Fruit fly (Drosophila melanogaster) whole organism: ENCODE data around the gene AdoR.

Experiments
- CG8478 ChIP-seq: fragments of >200 bp; optimal IDR thresholded peaks from 2 replicates; lab custom pipeline; 2018; ENCODE audit warnings: inconsistent platforms
- Dll ChIP-seq: fragments of >200 bp; optimal IDR thresholded peaks from 2 replicates; lab custom pipeline; 2017
- EcR ChIP-seq, 2 experiments: fragments of >200 bp; optimal IDR thresholded peaks; 2 replicates each; lab custom pipeline; 2017; ENCODE audit warnings: missing biosample characterization in 2 of 2, missing genetic modification characterization in 2 of 2, missing genetic modification reagents in 2 of 2
- pan ChIP-seq: fragments of >200 bp; optimal IDR thresholded peaks from 2 replicates; lab custom pipeline; 2017
- psq ChIP-seq: fragments of >200 bp; optimal IDR thresholded peaks from 2 replicates; lab custom pipeline; 2017
- usp ChIP-seq: fragments of >200 bp; optimal IDR thresholded peaks from 2 replicates; lab custom pipeline; 2017; ENCODE audit warnings: missing biosample characterization, missing genetic modification characterization, mixed read lengths

The AdoR gene

DNA sequence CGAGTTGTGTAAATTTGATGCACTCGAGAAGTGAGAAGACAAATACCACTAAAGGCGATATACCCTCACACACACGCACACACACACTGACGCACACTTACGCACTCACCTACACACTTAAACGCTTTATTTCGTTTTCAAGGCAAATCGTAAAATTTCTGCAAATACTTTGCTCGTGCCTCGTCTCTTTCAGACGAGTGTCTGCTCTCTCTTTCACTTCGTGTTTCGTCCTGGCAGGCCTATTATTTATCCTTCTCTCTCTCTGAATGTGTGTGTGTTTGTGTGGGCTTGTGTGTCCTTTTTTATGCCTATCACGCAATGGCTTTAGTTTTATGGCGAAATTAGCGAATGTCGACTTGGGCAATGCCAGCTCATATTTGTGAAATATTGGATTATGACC, 51.2 kb downstream of the AdoR start:
- TF ChIP-seq Dll (lab: Kevin White, UChicago) (no peak), CG8478 (lab: Kevin White, UChicago) (no peak), psq (no peak), EcR (GFP tag; optimal IDR thresholded peaks at IDR 0.05; lab: Kevin White, UChicago) (no peak), pan (lab: Kevin White, UChicago) (no peak), usp (GFP tag; lab: Kevin White, UChicago) (no peak)

DNA sequence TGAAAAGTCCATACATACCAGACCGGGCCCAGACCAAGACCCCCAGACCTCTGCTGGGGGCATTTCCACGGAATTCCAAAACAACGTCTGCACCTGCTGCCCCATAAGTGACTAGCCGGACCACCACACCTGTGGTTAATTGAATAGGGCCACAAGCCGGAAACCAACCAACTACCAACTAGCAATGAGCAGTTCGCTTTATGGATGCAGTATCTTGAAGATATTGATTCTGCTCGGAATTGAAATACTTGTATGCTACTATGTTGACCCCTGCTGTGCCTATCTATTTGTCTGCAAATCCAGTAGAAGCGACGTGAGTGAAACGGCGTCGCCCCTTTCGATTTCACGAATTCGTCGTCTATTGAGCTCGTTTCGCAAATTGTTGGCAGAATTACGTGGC, 53.6 kb downstream of the AdoR start:
- TF ChIP-seq psq (no peak), EcR (GFP tag; optimal IDR thresholded peaks at IDR 0.05; lab: Kevin White, UChicago) (peak in 1 of 2 experiments; percentile 36)

DNA sequence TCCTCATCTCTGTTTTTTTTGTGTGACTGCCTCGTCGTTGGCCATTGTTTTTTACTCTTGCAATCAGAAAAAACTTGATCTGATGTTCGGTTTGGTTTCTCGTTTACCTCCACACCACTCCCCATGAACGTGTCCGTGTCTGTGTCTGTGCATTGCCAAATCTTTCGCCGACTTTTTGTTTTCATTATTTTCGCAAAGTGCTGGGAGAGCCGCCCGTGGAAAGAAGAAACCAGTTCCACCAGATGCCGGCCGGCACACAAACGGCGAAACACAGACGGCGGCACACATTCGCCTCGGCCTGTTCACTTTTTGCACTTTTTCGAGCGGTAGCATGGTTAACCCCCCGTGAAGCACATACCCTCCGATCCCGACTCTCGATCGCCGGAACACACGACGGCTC, 54.0 kb downstream of the AdoR start:
- TF ChIP-seq usp (GFP tag; lab: Kevin White, UChicago) (no peak), pan (lab: Kevin White, UChicago) (no peak), CG8478 (lab: Kevin White, UChicago) (no peak), EcR (GFP tag; optimal IDR thresholded peaks at IDR 0.05; lab: Kevin White, UChicago) (no peak), Dll (lab: Kevin White, UChicago) (no peak), psq (no peak)

DNA sequence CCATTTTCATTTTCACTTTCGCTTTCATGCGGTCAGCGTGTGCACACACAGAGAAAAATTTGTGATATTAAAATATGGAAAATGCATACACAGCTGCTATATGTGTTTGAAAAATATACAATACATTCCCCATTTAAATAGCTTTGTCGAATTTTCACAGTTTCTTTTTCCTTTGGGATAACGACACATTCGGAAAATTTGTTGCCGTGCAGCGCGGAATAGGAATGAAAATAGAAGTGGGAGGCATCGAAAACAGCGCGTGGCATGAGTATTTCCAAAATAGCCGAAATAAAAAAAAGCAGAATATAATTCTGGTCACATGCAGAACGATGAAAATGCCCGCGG, 56.7 kb downstream of the AdoR start:
- TF ChIP-seq EcR (GFP tag; optimal IDR thresholded peaks at IDR 0.05; lab: Kevin White, UChicago): no peak
- no peak for TF ChIP-seq pan (lab: Kevin White, UChicago)
- TF ChIP-seq Dll (lab: Kevin White, UChicago): no peak
- TF ChIP-seq psq: no peak
- TF ChIP-seq usp (GFP tag; lab: Kevin White, UChicago): no peak
- no peak for TF ChIP-seq CG8478 (lab: Kevin White, UChicago)

DNA sequence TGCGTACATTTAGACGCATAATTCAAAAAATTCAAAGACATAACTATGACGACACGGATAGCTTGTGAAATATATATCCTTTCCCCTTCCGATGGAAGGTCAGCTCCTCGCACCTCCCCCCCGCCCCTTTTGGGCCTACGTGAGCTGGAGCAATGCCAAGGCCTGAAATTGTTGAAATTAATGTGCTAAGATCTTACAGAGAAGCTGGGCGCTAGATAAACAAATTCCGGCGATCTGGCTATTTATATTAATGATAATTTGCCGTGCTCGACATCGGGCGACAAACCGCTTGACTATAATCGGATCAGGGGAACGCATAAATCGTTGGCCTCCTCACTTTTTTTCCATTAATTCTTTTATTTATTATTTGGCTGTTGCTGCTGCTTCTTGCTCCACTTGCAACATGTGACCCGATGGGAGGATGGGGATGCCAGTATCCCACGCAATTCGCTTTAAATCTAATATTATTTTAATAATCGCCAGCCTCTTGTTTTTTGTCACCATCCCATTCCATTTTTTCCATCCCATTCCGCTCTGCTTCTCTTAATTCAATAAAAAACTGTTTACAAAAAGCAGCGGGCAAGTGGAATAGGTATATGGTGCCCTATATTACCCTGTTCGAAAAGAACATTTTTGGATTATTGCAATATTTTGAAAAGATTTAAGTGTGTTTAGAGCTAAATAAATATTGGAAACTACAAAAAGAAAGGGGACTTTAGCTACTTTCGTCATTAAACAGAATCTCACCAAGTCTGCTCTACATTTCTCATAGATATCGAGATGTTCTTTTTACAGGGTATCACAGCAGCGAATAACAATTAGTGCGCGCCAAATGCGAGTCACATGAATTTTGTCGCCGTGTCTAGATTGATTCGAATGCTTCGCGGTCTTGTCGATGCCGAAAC, 57.4 kb downstream of the AdoR start:
- no peak for TF ChIP-seq CG8478 (lab: Kevin White, UChicago)
- no peak for TF ChIP-seq Dll (lab: Kevin White, UChicago)
- no peak for TF ChIP-seq psq
- no peak for TF ChIP-seq pan (lab: Kevin White, UChicago)

DNA sequence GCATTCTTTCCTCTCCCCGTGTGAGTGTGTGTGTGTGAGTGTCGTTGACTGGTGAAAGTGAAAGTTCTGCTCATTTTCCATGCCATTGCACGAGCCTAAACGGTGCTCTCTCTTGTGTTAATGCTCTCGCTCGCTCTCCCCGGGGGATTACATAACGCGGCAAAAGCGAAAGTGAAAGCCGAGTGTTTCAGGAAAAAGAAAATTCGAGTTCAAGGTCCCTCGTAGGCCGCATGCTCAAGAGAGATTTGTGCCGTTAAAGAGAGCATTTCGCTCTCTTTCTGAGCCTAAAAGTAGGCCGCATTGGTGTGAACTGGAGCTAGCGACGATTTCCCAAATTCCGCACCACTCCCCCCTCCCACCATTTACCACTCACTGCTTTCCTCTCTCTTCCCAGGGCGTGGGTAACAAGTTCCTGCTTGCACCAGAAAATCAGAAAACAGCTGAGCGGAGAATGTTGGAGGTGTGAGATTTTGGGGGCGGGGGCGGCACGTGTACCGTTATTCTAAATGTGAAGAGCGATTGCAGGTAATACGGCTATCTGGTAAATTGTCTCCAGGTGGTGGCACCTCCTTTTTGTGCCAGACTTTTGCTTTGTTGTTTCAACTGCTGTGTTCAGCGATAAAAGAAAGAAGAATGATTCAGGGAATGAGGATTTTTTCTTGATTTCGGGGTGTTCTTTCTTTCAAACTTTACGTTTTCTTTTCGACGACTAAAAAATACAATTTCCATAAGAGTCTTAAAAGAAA, 59.0 kb downstream of the AdoR start:
- TF ChIP-seq psq (no peak), EcR (GFP tag; optimal IDR thresholded peaks at IDR 0.05; lab: Kevin White, UChicago) (peak in 1 of 2 experiments; percentile 64)
